Worm (Caenorhabditis elegans) whole organism, late embryonic: Measurements from ENCODE around the gene T22B2.2.

Experiments
- C38D4.7 ChIP-seq: fragments of 200-800 bp; sonication (Bioruptor generic); optimal IDR thresholded peaks from 2 replicates; lab custom pipeline; 2018; ENCODE audit warnings: mild to moderate bottlenecking, missing genetic modification characterization, moderate library complexity, missing compliant biosample characterization
- F13H6.1 ChIP-seq: sonication (generic microtip); optimal IDR thresholded peaks from 2 replicates; lab custom pipeline; 2016; ENCODE audit warnings: missing genetic modification characterization, missing compliant biosample characterization
- K02D7.2 ChIP-seq: sonication (generic microtip); optimal IDR thresholded peaks from 2 replicates; lab custom pipeline; 2017; ENCODE audit warnings: mild to moderate bottlenecking, missing genetic modification characterization, missing compliant biosample characterization
- T23F11.4 ChIP-seq: fragments of 200-800 bp; sonication (Bioruptor generic); optimal IDR thresholded peaks from 2 replicates; lab custom pipeline; 2018; ENCODE audit warnings: mild to moderate bottlenecking, missing genetic modification characterization, missing compliant biosample characterization
- ceh-24 ChIP-seq: sonication (generic microtip); optimal IDR thresholded peaks from 2 replicates; lab custom pipeline; 2016; ENCODE audit warnings: mild to moderate bottlenecking, missing genetic modification characterization, missing compliant biosample characterization
- ceh-31 ChIP-seq: sonication (generic microtip); optimal IDR thresholded peaks from 2 replicates; lab custom pipeline; 2016; ENCODE audit warnings: missing genetic modification characterization, missing compliant biosample characterization
- ceh-48 ChIP-seq: sonication (generic microtip); optimal IDR thresholded peaks from 2 replicates; lab custom pipeline; 2016; ENCODE audit warnings: missing genetic modification characterization, inconsistent platforms, missing compliant biosample characterization
- dve-1 ChIP-seq: sonication (generic microtip); optimal IDR thresholded peaks from 2 replicates; lab custom pipeline; 2017; ENCODE audit warnings: antibody characterized with exemption, mild to moderate bottlenecking, missing genetic modification characterization, missing compliant biosample characterization
- ets-4 ChIP-seq: sonication (generic microtip); optimal IDR thresholded peaks from 2 replicates; lab custom pipeline; 2016; ENCODE audit warnings: missing genetic modification characterization, missing compliant biosample characterization
- gmeb-2 ChIP-seq: sonication (generic microtip); optimal IDR thresholded peaks from 2 replicates; lab custom pipeline; 2016; ENCODE audit warnings: missing genetic modification characterization, inconsistent platforms, missing compliant biosample characterization
- hlh-13 ChIP-seq: fragments of 200-800 bp; sonication (Bioruptor generic); optimal IDR thresholded peaks from 2 replicates; lab custom pipeline; 2018; ENCODE audit warnings: mild to moderate bottlenecking, missing genetic modification characterization, missing compliant biosample characterization
- madf-2 ChIP-seq: sonication (generic microtip); optimal IDR thresholded peaks from 2 replicates; lab custom pipeline; 2017; ENCODE audit warnings: missing genetic modification characterization, missing compliant biosample characterization
- mec-3 ChIP-seq: sonication (generic microtip); optimal IDR thresholded peaks from 2 replicates; lab custom pipeline; 2016; ENCODE audit warnings: borderline replicate concordance, missing genetic modification characterization, missing compliant biosample characterization
- pax-1 ChIP-seq: fragments of 150-350 bp; optimal IDR thresholded peaks from 2 replicates; lab custom pipeline; 2014; ENCODE audit warnings: missing biosample characterization, missing genetic modification characterization
- pha-4 ChIP-seq: fragments of 150-350 bp; optimal IDR thresholded peaks from 2 replicates; lab custom pipeline; 2018; ENCODE audit warnings: missing biosample characterization, missing genetic modification reagents, missing genetic modification characterization
- pros-1 ChIP-seq: fragments of 150-350 bp; optimal IDR thresholded peaks from 2 replicates; lab custom pipeline; 2014; ENCODE audit warnings: missing biosample characterization, missing genetic modification reagents, missing genetic modification characterization
- ref-2 ChIP-seq: sonication (generic microtip); optimal IDR thresholded peaks from 2 replicates; lab custom pipeline; 2016; ENCODE audit warnings: missing genetic modification characterization, missing compliant biosample characterization
- sdc-2 ChIP-seq: sonication (generic microtip); optimal IDR thresholded peaks from 2 replicates; lab custom pipeline; 2016; ENCODE audit warnings: missing genotype, missing genetic modification characterization, missing compliant biosample characterization
- sox-2 ChIP-seq: fragments of 200-800 bp; sonication (Bioruptor generic); IDR thresholded peaks from 2 replicates; pipeline ENCODE4 v1.3.6; 2022; ENCODE audit warnings: missing genetic modification reagents, missing genetic modification characterization, missing compliant biosample characterization
- sox-4 ChIP-seq: sonication (generic microtip); optimal IDR thresholded peaks from 2 replicates; lab custom pipeline; 2017; ENCODE audit warnings: mild to moderate bottlenecking, missing genetic modification characterization, inconsistent platforms, missing compliant biosample characterization
- syd-9 ChIP-seq: sonication (generic microtip); optimal IDR thresholded peaks from 2 replicates; lab custom pipeline; 2016; ENCODE audit warnings: mild to moderate bottlenecking, missing genetic modification characterization, moderate library complexity, missing compliant biosample characterization
- ttx-3 ChIP-seq: sonication (generic microtip); optimal IDR thresholded peaks from 2 replicates; lab custom pipeline; 2016; ENCODE audit warnings: missing genetic modification reagents, missing genetic modification characterization, missing compliant biosample characterization
- unc-42 ChIP-seq: sonication (generic microtip); optimal IDR thresholded peaks from 2 replicates; lab custom pipeline; 2016; ENCODE audit warnings: missing genotype, missing genetic modification characterization, missing compliant biosample characterization
- unc-55 ChIP-seq: sonication (generic microtip); optimal IDR thresholded peaks from 2 replicates; lab custom pipeline; 2017; ENCODE audit warnings: missing biosample characterization, missing genetic modification reagents, missing genetic modification characterization

The T22B2.2 gene

DNA sequence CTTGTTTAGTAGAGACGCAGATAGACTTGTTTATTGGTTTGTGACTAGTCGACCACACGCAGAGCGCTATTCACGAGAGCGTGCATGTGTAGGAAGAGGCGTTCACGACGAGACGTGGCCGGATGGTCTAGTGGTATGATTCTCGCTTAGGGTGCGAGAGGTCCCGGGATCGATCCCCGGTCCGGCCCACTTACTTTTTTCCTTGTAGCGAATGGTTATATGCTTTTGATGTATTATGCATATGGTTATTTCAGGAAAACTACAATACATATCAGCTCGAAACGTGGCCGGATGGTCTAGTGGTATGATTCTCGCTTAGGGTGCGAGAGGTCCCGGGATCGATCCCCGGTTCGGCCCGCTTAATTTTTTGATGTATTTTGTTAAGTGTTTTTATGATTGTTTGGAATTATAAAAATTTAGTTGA, 49.8 kb downstream of the T22B2.2 start (continued):
- TF ChIP-seq hlh-13 (peak; percentile 78), pha-4 (tag; lab: Kevin White, UChicago) (no peak), sox-4 (tag; lab: Kevin White, UChicago) (peak; percentile 84), ceh-24 (tag; lab: Kevin White, UChicago) (no peak), unc-42 (peak; percentile 55), K02D7.2 (tag; lab: Kevin White, UChicago) (peak; percentile 64), dve-1 (tag; lab: Kevin White, UChicago) (peak; percentile 73), ceh-31 (tag; lab: Kevin White, UChicago) (peak; percentile 72), ets-4 (tag; lab: Kevin White, UChicago) (no peak), T23F11.4 (GFP tag; lab: Kevin White, UChicago) (peak; percentile 80), ttx-3 (peak; percentile 76), pax-1 (tag; lab: Kevin White, UChicago) (peak; percentile 18), syd-9 (tag; lab: Kevin White, UChicago) (peak; percentile 77), unc-55 (GFP tag; lab: Kevin White, UChicago) (no peak), ceh-48 (tag; lab: Kevin White, UChicago) (peak; percentile 67), C38D4.7 (peak; percentile 79), mec-3 (no peak), madf-2 (tag; lab: Kevin White, UChicago) (peak; percentile 79), sox-2 (GFP tag; lab: Robert Waterston, UW) (peak; percentile 84), pros-1 (peak; percentile 59), F13H6.1 (tag; lab: Kevin White, UChicago) (peak; percentile 19), sdc-2 (tag; lab: Kevin White, UChicago) (peak; percentile 89)

DNA sequence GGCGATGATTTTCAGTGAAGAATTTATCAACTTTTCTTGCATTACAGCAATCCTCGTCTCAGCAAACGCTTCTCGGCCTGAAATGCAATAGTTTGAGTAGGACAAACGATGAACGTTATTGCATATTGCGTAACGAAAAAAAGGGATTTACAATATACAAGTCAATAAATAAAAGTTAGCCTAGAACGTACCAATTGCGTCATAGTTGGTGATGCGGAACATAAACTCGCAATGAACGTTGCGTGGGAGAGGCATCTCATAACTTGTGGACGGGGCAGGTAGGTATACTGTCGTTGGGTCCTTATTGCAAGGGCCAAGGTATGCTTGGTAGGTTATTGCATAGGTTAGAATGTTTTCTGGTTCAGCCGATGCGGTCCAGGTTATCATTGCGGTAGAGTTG, 50.6 kb downstream of the T22B2.2 start:
- peak; percentile 1 for TF ChIP-seq ref-2
- no peak for TF ChIP-seq gmeb-2
